Fruit fly (Drosophila melanogaster) whole organism, pupa: ENCODE results near the gene disp.
A peak's percentile ranks its signal among the peaks of the same experiment; 100 is the strongest.

ENCODE experiments used
- CG10348 ChIP-seq: fragments of 200-800 bp; sonication (Bioruptor generic); IDR thresholded peaks from 2 replicates; pipeline ENCODE4 v1.3.6; 2022; ENCODE audit warnings: missing biosample characterization, missing genetic modification characterization
- CG12605 ChIP-seq: fragments of 200-800 bp; sonication (Bioruptor generic); IDR thresholded peaks from 2 replicates; pipeline ENCODE4 v1.3.6; 2022; ENCODE audit warnings: missing biosample characterization, missing genetic modification characterization
- CG13204 ChIP-seq: fragments of 200-800 bp; sonication (Bioruptor generic); optimal IDR thresholded peaks from 2 replicates; lab custom pipeline; 2018; ENCODE audit warnings: missing biosample characterization, mild to moderate bottlenecking, missing genetic modification characterization, moderate library complexity
- CG14655 ChIP-seq: fragments of 200-800 bp; sonication (Bioruptor generic); optimal IDR thresholded peaks from 3 replicates; lab custom pipeline; 2017; ENCODE audit warnings: mild to moderate bottlenecking, missing biosample characterization, missing genetic modification reagents, missing genetic modification characterization
- CG15710 ChIP-seq: fragments of 200-800 bp; sonication (Bioruptor generic); optimal IDR thresholded peaks from 2 replicates; lab custom pipeline; 2018; ENCODE audit warnings: missing biosample characterization, mild to moderate bottlenecking, missing genetic modification characterization, moderate library complexity
- CG17806 ChIP-seq: fragments of 200-800 bp; sonication (Bioruptor generic); optimal IDR thresholded peaks from 2 replicates; lab custom pipeline; 2018; ENCODE audit warnings: missing biosample characterization, mild to moderate bottlenecking, missing genetic modification characterization, moderate library complexity
- CG32121 ChIP-seq: fragments of 200-800 bp; sonication (Bioruptor generic); IDR thresholded peaks from 2 replicates; pipeline ENCODE4 v1.3.6; 2022; ENCODE audit warnings: missing biosample characterization, missing genetic modification characterization
- CG34367 ChIP-seq: fragments of 200-800 bp; sonication (Bioruptor generic); optimal IDR thresholded peaks from 2 replicates; lab custom pipeline; 2018; ENCODE audit warnings: missing biosample characterization, mild to moderate bottlenecking, missing genetic modification characterization
- CG4496 ChIP-seq: fragments of 200-800 bp; sonication (Bioruptor generic); IDR thresholded peaks from 3 replicates; pipeline ENCODE4 v1.3.6; 2022; ENCODE audit warnings: missing biosample characterization, missing genetic modification characterization
- CG8159 ChIP-seq: fragments of 200-800 bp; sonication (Bioruptor generic); optimal IDR thresholded peaks from 3 replicates; lab custom pipeline; 2018; ENCODE audit warnings: missing biosample characterization, mild to moderate bottlenecking, missing genetic modification characterization, moderate library complexity
- CG8301 ChIP-seq: fragments of 200-800 bp; sonication (Bioruptor generic); optimal IDR thresholded peaks from 2 replicates; lab custom pipeline; 2018; ENCODE audit warnings: missing biosample characterization, mild to moderate bottlenecking, missing genetic modification characterization
- CG9948 ChIP-seq: fragments of 200-800 bp; sonication (Bioruptor generic); optimal IDR thresholded peaks from 2 replicates; lab custom pipeline; 2018; ENCODE audit warnings: missing biosample characterization, mild to moderate bottlenecking, missing genetic modification characterization, moderate library complexity
- D1 ChIP-seq: fragments of 200-800 bp; sonication (Bioruptor generic); optimal IDR thresholded peaks from 2 replicates; lab custom pipeline; 2018; ENCODE audit warnings: missing biosample characterization, mild to moderate bottlenecking, missing genetic modification characterization, moderate library complexity
- EcR ChIP-seq: fragments of 200-800 bp; sonication (Bioruptor generic); optimal IDR thresholded peaks from 3 replicates; lab custom pipeline; 2019; ENCODE audit warnings: missing biosample characterization, missing genetic modification characterization, mild to moderate bottlenecking, moderate library complexity, missing genetic modification reagents
- Ets98B ChIP-seq: fragments of 200-800 bp; sonication (Bioruptor generic); IDR thresholded peaks from 2 replicates; pipeline ENCODE4 v1.3.6; 2022; ENCODE audit warnings: missing biosample characterization, missing genetic modification characterization
- Pif1A ChIP-seq: fragments of 200-800 bp; sonication (Bioruptor generic); optimal IDR thresholded peaks from 3 replicates; lab custom pipeline; 2016; ENCODE audit warnings: missing biosample characterization, missing genetic modification characterization
- Pif1B ChIP-seq: fragments of 200-800 bp; sonication (Bioruptor generic); optimal IDR thresholded peaks from 3 replicates; lab custom pipeline; 2016; ENCODE audit warnings: missing biosample characterization, missing genetic modification characterization
- Snoo ChIP-seq: fragments of 200-800 bp; sonication (Bioruptor generic); optimal IDR thresholded peaks from 3 replicates; lab custom pipeline; 2017; ENCODE audit warnings: missing biosample characterization, mild to moderate bottlenecking, missing genetic modification characterization, inconsistent platforms
- fd96Ca ChIP-seq: fragments of 200-800 bp; sonication (Bioruptor generic); IDR thresholded peaks from 3 replicates; pipeline ENCODE4 v1.3.6; 2022; ENCODE audit warnings: missing biosample characterization, missing genetic modification characterization
- gl ChIP-seq: fragments of 200-800 bp; sonication (Bioruptor generic); optimal IDR thresholded peaks from 2 replicates; lab custom pipeline; 2018; ENCODE audit warnings: missing biosample characterization, mild to moderate bottlenecking, missing genetic modification characterization
- rn ChIP-seq: fragments of 200-800 bp; sonication (Bioruptor generic); IDR thresholded peaks from 2 replicates; pipeline ENCODE4 v1.3.6; 2022; ENCODE audit warnings: missing biosample characterization, missing genetic modification characterization

The disp gene

dm6 chr3R:5856215-5856614 lies at the start of gene disp, which contains the start of gene ECSIT:
Gene disp (minus strand): TSS chr3R:5856311.
Gene ECSIT (plus strand): TSS chr3R:5856585.
- TF ChIP-seq Snoo (tag; lab: Kevin White, UChicago) (no peak), CG14655 (GFP tag; lab: Kevin White, UChicago) (no peak), CG15710 (tag; lab: Kevin White, UChicago) (no peak), CG10348 (GFP tag; lab: Robert Waterston, UW) (no peak), Pif1B (GFP tag; lab: Kevin White, UChicago) (no peak), EcR (no peak), CG4496 (GFP tag; lab: Robert Waterston, UW) (no peak), rn (GFP tag; lab: Robert Waterston, UW) (no peak), Pif1A (GFP tag; lab: Kevin White, UChicago) (no peak), D1 (tag; lab: Kevin White, UChicago) (no peak), CG17806 (tag; lab: Kevin White, UChicago) (no peak), CG34367 (tag; lab: Kevin White, UChicago) (peak; percentile 31), CG8159 (tag; lab: Kevin White, UChicago) (no peak), CG12605 (no peak), Ets98B (GFP tag; lab: Robert Waterston, UW) (no peak), CG8301 (tag; lab: Kevin White, UChicago) (no peak), CG13204 (GFP tag; lab: Kevin White, UChicago) (no peak), fd96Ca (GFP tag; lab: Robert Waterston, UW) (0 out of 3 replicates have a peak, but pooled peaks have one; percentile 26)

DNA sequence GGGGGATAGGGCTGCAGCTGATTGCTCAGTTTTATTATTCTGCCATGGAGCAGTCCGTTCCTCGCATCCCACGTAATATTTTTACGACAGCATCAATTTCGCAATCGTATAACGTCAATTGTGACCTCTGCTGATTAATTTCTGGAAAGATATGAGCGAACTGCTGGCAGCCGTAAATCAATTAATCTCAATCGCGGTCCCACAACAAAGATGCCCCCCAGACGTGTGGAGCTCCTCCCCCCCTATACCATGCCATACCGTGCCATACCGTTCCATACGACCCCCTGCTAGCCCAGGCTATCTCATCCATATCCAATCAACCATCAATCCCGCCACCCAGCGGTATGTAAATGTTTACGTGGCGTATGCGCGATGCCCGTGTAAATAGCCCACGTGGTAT lies 25.2 kb upstream of the disp start:
- no peak for TF ChIP-seq CG34367 (tag; lab: Kevin White, UChicago)
- no peak for TF ChIP-seq CG15710 (tag; lab: Kevin White, UChicago)

DNA sequence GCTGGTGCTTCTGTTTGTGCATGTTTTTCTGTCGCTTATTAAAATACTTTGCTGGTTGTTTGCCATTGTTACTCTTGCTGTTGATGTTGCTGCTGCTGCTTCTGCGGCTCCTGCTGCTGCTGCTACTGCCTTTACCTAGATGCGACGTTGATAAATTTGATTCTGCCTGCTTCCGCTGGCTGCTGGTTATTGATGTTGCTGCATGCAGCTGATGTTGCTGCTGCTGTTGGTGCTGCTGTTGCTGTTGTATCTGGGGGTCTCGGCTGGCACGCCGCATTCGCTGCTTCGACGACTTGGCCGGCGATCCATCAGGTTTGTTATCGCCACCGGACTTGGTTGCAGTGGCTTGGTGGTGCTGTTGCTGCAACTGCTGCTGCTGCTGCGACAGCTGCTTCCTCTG lies 21.3 kb upstream of the disp start:
- TF ChIP-seq EcR (no peak), Ets98B (GFP tag; lab: Robert Waterston, UW) (no peak), CG15710 (tag; lab: Kevin White, UChicago) (no peak), fd96Ca (GFP tag; lab: Robert Waterston, UW) (no peak), rn (GFP tag; lab: Robert Waterston, UW) (no peak)

DNA sequence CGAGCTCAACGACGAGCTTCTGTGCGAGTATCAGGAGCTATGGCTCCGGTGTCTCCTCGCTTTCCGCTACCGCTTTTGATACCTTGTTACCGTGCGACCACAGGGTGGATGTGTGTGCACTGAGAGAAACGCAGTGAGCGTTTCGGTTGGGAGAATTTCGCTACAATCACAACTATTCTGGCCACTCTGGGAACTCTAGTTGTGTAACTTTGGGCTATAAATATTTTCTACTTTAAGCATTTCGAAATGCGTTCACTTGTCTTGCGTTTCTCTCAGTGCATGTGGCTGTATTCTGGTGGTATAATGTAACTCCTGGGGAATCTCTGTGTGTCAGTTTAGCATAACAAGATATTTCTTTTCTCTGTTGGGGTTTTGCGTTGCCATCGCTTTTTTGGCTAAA lies 15.3 kb upstream of the disp start:
- TF ChIP-seq CG14655 (GFP tag; lab: Kevin White, UChicago) (peak; percentile 27), CG8159 (tag; lab: Kevin White, UChicago) (peak; percentile 33), CG17806 (tag; lab: Kevin White, UChicago) (no peak)

DNA sequence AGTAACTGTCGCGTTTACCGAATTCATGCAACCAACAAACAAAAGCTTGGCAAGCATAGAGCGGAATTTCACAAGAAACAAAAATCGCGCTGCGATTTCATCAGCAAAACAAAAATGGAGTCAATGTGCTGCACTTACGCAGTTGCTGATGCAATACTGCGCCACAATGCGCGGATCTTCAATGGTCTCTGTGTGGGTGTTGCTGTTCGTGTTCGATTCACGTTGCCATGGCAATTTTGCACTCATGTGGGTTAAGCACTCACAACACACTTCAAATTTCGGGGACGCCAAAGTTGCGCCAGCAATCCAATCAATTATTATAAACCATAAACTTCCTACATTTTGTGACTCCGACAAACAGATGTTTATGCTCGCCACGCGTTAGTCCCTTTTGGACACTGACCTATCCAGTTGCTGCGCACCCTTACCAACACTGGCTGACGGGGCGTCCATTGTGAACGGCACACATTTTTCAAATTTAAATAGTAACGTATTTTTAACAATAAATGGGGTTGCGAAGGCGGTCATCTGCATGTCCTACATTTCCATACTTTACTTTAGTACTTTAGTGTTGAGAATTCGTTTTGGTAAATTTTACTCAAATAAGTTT lies 6.0 kb upstream of the disp start, which contains the start of gene CG2017:
CG2017 (minus strand) TSS at position 374 of the 610 bp plus-strand sequence.
- TF ChIP-seq EcR: peak; percentile 89
- peak; percentile 10; the same call in 1 of the 2 replicates for TF ChIP-seq CG32121 (GFP tag; lab: Robert Waterston, UW)
- peak; percentile 60; the same call in 2 of the 3 replicates for TF ChIP-seq CG4496 (GFP tag; lab: Robert Waterston, UW)
- no peak for TF ChIP-seq CG13204 (GFP tag; lab: Kevin White, UChicago)
- peak; percentile 31 for TF ChIP-seq D1 (tag; lab: Kevin White, UChicago)
- TF ChIP-seq CG15710 (tag; lab: Kevin White, UChicago): peak; percentile 10
- TF ChIP-seq fd96Ca (GFP tag; lab: Robert Waterston, UW): no peak; the same call in 2 of the 3 replicates

- no peak for TF ChIP-seq CG10348 (GFP tag; lab: Robert Waterston, UW)
- peak; percentile 21; the same call in 1 of the 3 replicates for TF ChIP-seq CG4496 (GFP tag; lab: Robert Waterston, UW)
- peak; percentile 43 for TF ChIP-seq CG8301 (tag; lab: Kevin White, UChicago)
- peak; percentile 14 for TF ChIP-seq CG9948 (tag; lab: Kevin White, UChicago)
- TF ChIP-seq CG34367 (tag; lab: Kevin White, UChicago): no peak
- TF ChIP-seq Pif1B (GFP tag; lab: Kevin White, UChicago): peak; percentile 26
- TF ChIP-seq CG12605: no peak
- TF ChIP-seq gl (tag; lab: Kevin White, UChicago): no peak
- TF ChIP-seq CG15710 (tag; lab: Kevin White, UChicago): no peak
- TF ChIP-seq Ets98B (GFP tag; lab: Robert Waterston, UW): peak; percentile 33
- no peak for TF ChIP-seq Snoo (tag; lab: Kevin White, UChicago)
- TF ChIP-seq CG13204 (GFP tag; lab: Kevin White, UChicago): no peak
- TF ChIP-seq fd96Ca (GFP tag; lab: Robert Waterston, UW): peak; percentile 59; the same call in 1 of the 3 replicates
- TF ChIP-seq rn (GFP tag; lab: Robert Waterston, UW): no peak
- peak; percentile 43 for TF ChIP-seq CG32121 (GFP tag; lab: Robert Waterston, UW)
- TF ChIP-seq D1 (tag; lab: Kevin White, UChicago): no peak
- peak; percentile 12 for TF ChIP-seq CG17806 (tag; lab: Kevin White, UChicago)
- peak; percentile 67 for TF ChIP-seq CG14655 (GFP tag; lab: Kevin White, UChicago)
- TF ChIP-seq Pif1A (GFP tag; lab: Kevin White, UChicago): peak; percentile 24
- TF ChIP-seq CG8159 (tag; lab: Kevin White, UChicago): peak; percentile 35
- TF ChIP-seq EcR: no peak
- TF ChIP-seq, all 21 proteins: peak for 11
Measured at dm6 chr3R:5861218-5861902, 5.2 kb upstream of the disp start.
